Worm (Caenorhabditis elegans) whole organism, L2 larva: ENCODE results near the gene C01G12.3.

Experiments used
- F13H6.1 ChIP-seq: sonication (generic microtip); optimal IDR thresholded peaks from 2 replicates; lab custom pipeline; 2016; ENCODE audit warnings: missing genetic modification characterization, missing compliant biosample characterization
- aly-2 ChIP-seq: fragments of 150-350 bp; optimal IDR thresholded peaks from 2 replicates; lab custom pipeline; 2014; ENCODE audit warnings: missing biosample characterization, missing genetic modification characterization
- ama-1 ChIP-seq: fragments of 150-350 bp; optimal IDR thresholded peaks from 2 replicates; lab custom pipeline; 2018; ENCODE audit warnings: inconsistent platforms
- dmd-4 ChIP-seq: sonication (generic microtip); optimal IDR thresholded peaks from 2 replicates; lab custom pipeline; 2017; ENCODE audit warnings: missing biosample characterization, missing genetic modification characterization
- fos-1 ChIP-seq: fragments of 150-350 bp; optimal IDR thresholded peaks from 2 replicates; lab custom pipeline; 2014; ENCODE audit warnings: missing biosample characterization, missing genetic modification characterization
- lin-13 ChIP-seq: fragments of 150-350 bp; optimal IDR thresholded peaks from 2 replicates; lab custom pipeline; 2014; ENCODE audit warnings: missing biosample characterization, missing genetic modification reagents, missing genetic modification characterization
- nhr-11 ChIP-seq: fragments of 150-350 bp; optimal IDR thresholded peaks from 2 replicates; lab custom pipeline; 2014; ENCODE audit warnings: missing biosample characterization, missing genetic modification characterization
- nhr-12 ChIP-seq: fragments of 150-350 bp; optimal IDR thresholded peaks from 2 replicates; lab custom pipeline; 2014; ENCODE audit warnings: missing biosample characterization, missing genetic modification characterization
- nhr-23 ChIP-seq: fragments of 150-350 bp; optimal IDR thresholded peaks from 2 replicates; lab custom pipeline; 2014; ENCODE audit warnings: missing biosample characterization, missing genetic modification reagents, missing genetic modification characterization
- nhr-237 ChIP-seq: fragments of 150-350 bp; optimal IDR thresholded peaks from 2 replicates; lab custom pipeline; 2014; ENCODE audit warnings: missing biosample characterization, missing genetic modification characterization
- snpc-4 ChIP-seq: fragments of 150-350 bp; optimal IDR thresholded peaks from 2 replicates; lab custom pipeline; 2014; ENCODE audit warnings: missing biosample characterization, missing genetic modification characterization
- unc-62 ChIP-seq: fragments of 150-350 bp; optimal IDR thresholded peaks from 2 replicates; lab custom pipeline; 2014; ENCODE audit warnings: missing biosample characterization, missing genetic modification reagents, missing genetic modification characterization

- TF ChIP-seq unc-62 (GFP tag; lab: Kevin White, UChicago), result no peak
- no peak for TF ChIP-seq nhr-23 (tag; lab: Kevin White, UChicago)
- TF ChIP-seq fos-1, result no peak
- no peak for TF ChIP-seq F13H6.1 (tag; lab: Kevin White, UChicago)
- TF ChIP-seq dmd-4 (tag; lab: Kevin White, UChicago), result no peak
- no peak for TF ChIP-seq nhr-237 (tag; lab: Kevin White, UChicago)
- TF ChIP-seq nhr-11 (tag; lab: Kevin White, UChicago), result no peak
- TF ChIP-seq lin-13 (GFP tag; lab: Kevin White, UChicago), result no peak
- no peak for TF ChIP-seq nhr-12 (tag; lab: Kevin White, UChicago)
- no peak for TF ChIP-seq snpc-4 (tag; lab: Kevin White, UChicago)
- TF ChIP-seq aly-2 (tag; lab: Kevin White, UChicago), result no peak
- no peak for TF ChIP-seq ama-1
Observed at ce11 chrII:14627330-14627729, 45.2 kb upstream of the C01G12.3 start, which contains the start of gene tag-297.
